Worm (Caenorhabditis elegans) whole organism, early embryonic: ENCODE measurements around the gene ZK1055.7.

Experiments used
- B0310.2 ChIP-seq: sonication (generic microtip); optimal IDR thresholded peaks from 2 replicates; lab custom pipeline; 2016; ENCODE audit warnings: mild to moderate bottlenecking, missing genetic modification characterization, missing compliant biosample characterization
- F13C5.2 ChIP-seq: sonication (generic microtip); optimal IDR thresholded peaks from 2 replicates; lab custom pipeline; 2017; ENCODE audit warnings: mild to moderate bottlenecking, missing genetic modification characterization, inconsistent platforms, missing compliant biosample characterization
- aly-1 ChIP-seq: sonication (generic microtip); optimal IDR thresholded peaks from 2 replicates; lab custom pipeline; 2016; ENCODE audit warnings: missing genetic modification characterization, missing compliant biosample characterization
- ama-1 ChIP-seq: fragments of 150-350 bp; optimal IDR thresholded peaks from 2 replicates; lab custom pipeline; 2014
- ceh-13 ChIP-seq: fragments of 200-800 bp; sonication (Bioruptor generic); optimal IDR thresholded peaks from 2 replicates; lab custom pipeline; 2018; ENCODE audit warnings: mild to moderate bottlenecking, missing genetic modification characterization, missing compliant biosample characterization
- ceh-36 ChIP-seq: sonication (generic microtip); optimal IDR thresholded peaks from 2 replicates; lab custom pipeline; 2016; ENCODE audit warnings: missing genetic modification characterization, inconsistent platforms, missing compliant biosample characterization
- ets-7 ChIP-seq: sonication (generic microtip); optimal IDR thresholded peaks from 2 replicates; lab custom pipeline; 2016; ENCODE audit warnings: missing genotype, missing genetic modification characterization, missing compliant biosample characterization
- flt-1 ChIP-seq: fragments of 200-800 bp; sonication (Bioruptor generic); IDR thresholded peaks from 2 replicates; pipeline ENCODE4 v1.3.6; 2022; ENCODE audit warnings: missing genetic modification characterization, missing compliant biosample characterization
- hmbx-1 ChIP-seq: sonication (generic microtip); optimal IDR thresholded peaks from 2 replicates; lab custom pipeline; 2016; ENCODE audit warnings: mild to moderate bottlenecking, missing genetic modification characterization, missing compliant biosample characterization
- hmg-4 ChIP-seq: fragments of 200-800 bp; sonication (Bioruptor generic); optimal IDR thresholded peaks from 2 replicates; lab custom pipeline; 2018; ENCODE audit warnings: mild to moderate bottlenecking, missing genetic modification characterization, missing compliant biosample characterization
- hnd-1 ChIP-seq: sonication (generic microtip); optimal IDR thresholded peaks from 2 replicates; lab custom pipeline; 2016; ENCODE audit warnings: missing genetic modification characterization, missing compliant biosample characterization
- pes-1 ChIP-seq: fragments of 200-800 bp; sonication (Bioruptor generic); IDR thresholded peaks from 2 replicates; pipeline ENCODE4 v1.3.6; 2022; ENCODE audit warnings: missing genetic modification reagents, missing genetic modification characterization, missing compliant biosample characterization
- scrt-1 ChIP-seq: fragments of 200-800 bp; sonication (Bioruptor generic); IDR thresholded peaks from 2 replicates; pipeline ENCODE4 v1.3.6; 2022; ENCODE audit warnings: missing genetic modification characterization, missing compliant biosample characterization
- sea-1 ChIP-seq: fragments of 200-800 bp; sonication (Bioruptor generic); conservative IDR thresholded peaks from 2 replicates; pipeline ENCODE4 v1.3.6; 2022; ENCODE audit warnings: missing genetic modification characterization, missing compliant biosample characterization
- tbx-11 ChIP-seq: fragments of 200-800 bp; sonication (Bioruptor generic); IDR thresholded peaks from 2 replicates; pipeline ENCODE4 v1.3.6; 2022; ENCODE audit warnings: missing genetic modification characterization, missing compliant biosample characterization
- tbx-37 ChIP-seq: fragments of 200-800 bp; sonication (Bioruptor generic); conservative IDR thresholded peaks from 2 replicates; pipeline ENCODE4 v1.3.6; 2022; ENCODE audit warnings: missing genetic modification reagents, missing genetic modification characterization, missing compliant biosample characterization
- tra-4 ChIP-seq: sonication (generic microtip); optimal IDR thresholded peaks from 2 replicates; lab custom pipeline; 2017; ENCODE audit warnings: missing genetic modification characterization, missing compliant biosample characterization

ZK1055.7 gene

ce11 chrV:6630769-6631168, 25.6 kb upstream of the ZK1055.7 start:
- no peak for TF ChIP-seq aly-1 (tag; lab: Kevin White, UChicago)
- no peak for TF ChIP-seq tbx-11 (GFP tag; lab: Robert Waterston, UW)
- no peak for TF ChIP-seq hnd-1
- TF ChIP-seq tbx-37 = no peak
- no peak for TF ChIP-seq F13C5.2
- TF ChIP-seq ama-1 (lab: Kevin White, UChicago) = no peak
- TF ChIP-seq ets-7 (tag; lab: Kevin White, UChicago) = no peak
- no peak for TF ChIP-seq B0310.2
- TF ChIP-seq flt-1 (GFP tag; lab: Robert Waterston, UW) = no peak
- no peak for TF ChIP-seq hmg-4 (GFP tag; lab: Kevin White, UChicago)
- no peak for TF ChIP-seq ceh-13 (GFP tag; lab: Kevin White, UChicago)
- no peak for TF ChIP-seq sea-1 (GFP tag; lab: Robert Waterston, UW)

DNA sequence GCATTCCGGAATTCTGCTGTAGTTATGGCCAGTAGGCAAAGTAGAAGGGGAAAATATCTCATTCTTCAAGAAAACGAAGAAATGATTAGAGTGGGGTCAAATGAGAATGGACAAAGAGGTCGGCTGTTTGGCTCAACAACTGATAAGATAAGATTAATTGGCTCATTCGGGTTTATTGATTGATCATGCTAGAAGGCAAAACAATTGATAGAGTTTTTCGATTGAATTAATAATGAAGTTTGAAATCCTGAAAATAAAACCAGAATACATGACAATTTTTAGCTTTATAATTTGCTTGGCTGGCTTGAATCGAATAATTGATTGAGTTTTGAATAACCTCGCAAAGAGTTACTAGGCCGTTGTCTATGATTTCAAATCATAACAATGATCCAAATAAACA, 21.1 kb upstream of the ZK1055.7 start, which contains the start of gene ppt-1:
Gene ppt-1 (minus strand): TSS at position 101 of the 400 bp plus-strand sequence.
- TF ChIP-seq sea-1 (GFP tag; lab: Robert Waterston, UW) (no peak), aly-1 (tag; lab: Kevin White, UChicago) (no peak), ama-1 (lab: Kevin White, UChicago) (no peak), hmg-4 (GFP tag; lab: Kevin White, UChicago) (no peak), tbx-37 (no peak), tbx-11 (GFP tag; lab: Robert Waterston, UW) (no peak), hnd-1 (no peak)

DNA sequence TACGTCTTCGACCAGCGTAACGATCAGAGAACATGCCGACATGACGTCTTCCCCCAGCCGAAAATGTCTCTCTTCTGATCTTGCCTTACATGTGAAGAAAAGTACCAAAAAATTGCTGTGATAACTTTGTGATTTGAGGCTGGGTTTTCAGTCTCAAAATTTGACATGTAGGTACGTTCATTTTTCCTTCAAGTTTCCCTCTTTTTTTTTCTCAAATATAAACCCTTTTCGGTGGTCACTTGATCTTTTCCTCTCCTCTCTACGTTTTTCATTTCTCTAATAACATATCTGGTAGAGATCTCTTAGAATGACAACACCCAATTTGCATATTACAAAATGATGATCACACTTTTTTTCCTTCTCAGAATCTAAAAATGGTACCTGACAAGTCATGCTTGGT, 16.7 kb upstream of the ZK1055.7 start, which contains the start of gene nhr-37:
Gene nhr-37 (plus strand): TSS at position 301 of the 400 bp plus-strand sequence.
- TF ChIP-seq pes-1 (GFP tag; lab: Robert Waterston, UW) (no peak), sea-1 (GFP tag; lab: Robert Waterston, UW) (no peak), scrt-1 (GFP tag; lab: Robert Waterston, UW) (no peak), hnd-1 (no peak), flt-1 (GFP tag; lab: Robert Waterston, UW) (no peak), ceh-13 (GFP tag; lab: Kevin White, UChicago) (no peak), B0310.2 (no peak), tra-4 (tag; lab: Kevin White, UChicago) (no peak), hmbx-1 (tag; lab: Kevin White, UChicago) (no peak), tbx-11 (GFP tag; lab: Robert Waterston, UW) (no peak), ets-7 (tag; lab: Kevin White, UChicago) (no peak), ama-1 (lab: Kevin White, UChicago) (no peak)

DNA sequence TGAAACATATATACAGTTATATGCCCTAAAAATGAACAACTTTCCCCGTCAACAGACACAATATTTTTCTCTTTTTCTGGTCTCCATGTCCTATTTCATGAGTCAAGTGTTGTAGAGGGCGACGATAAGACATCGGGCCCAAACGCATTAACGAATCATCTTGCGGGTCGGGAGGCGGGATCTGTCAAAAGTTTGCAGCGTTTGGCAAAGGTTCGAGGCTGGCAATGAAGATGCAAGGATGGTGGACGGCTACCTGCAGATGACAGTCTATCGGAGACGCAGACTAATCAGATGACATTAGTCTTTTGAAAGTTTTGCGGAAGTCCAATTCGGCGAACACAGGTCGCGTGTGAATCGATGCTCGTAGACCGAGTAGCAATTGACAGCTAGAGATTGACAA, 15.6 kb upstream of the ZK1055.7 start:
- no peak for TF ChIP-seq aly-1 (tag; lab: Kevin White, UChicago)
- TF ChIP-seq F13C5.2 = no peak
- TF ChIP-seq hmg-4 (GFP tag; lab: Kevin White, UChicago) = no peak
- TF ChIP-seq tbx-11 (GFP tag; lab: Robert Waterston, UW) = no peak
- TF ChIP-seq ceh-13 (GFP tag; lab: Kevin White, UChicago) = no peak
- TF ChIP-seq ets-7 (tag; lab: Kevin White, UChicago) = no peak

DNA sequence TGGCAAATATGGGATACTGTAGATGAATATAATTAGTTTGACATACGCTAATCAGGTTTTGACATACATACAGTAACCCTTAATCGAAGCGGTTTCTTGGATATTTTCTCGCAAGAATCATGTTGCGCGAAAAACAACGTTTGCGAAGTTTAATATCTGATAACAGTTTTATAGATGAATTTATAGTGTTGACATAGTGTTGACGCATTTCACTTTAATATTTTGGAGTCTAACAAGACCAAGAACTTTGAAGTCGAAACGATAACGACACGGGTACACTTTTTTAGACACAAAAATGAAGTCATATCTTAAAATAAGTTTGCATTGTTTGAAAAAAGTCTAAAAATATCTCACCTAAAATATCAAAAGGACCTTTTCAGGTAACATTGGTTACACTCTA, 11.1 kb upstream of the ZK1055.7 start:
- TF ChIP-seq F13C5.2 (no peak), ama-1 (lab: Kevin White, UChicago) (no peak), sea-1 (GFP tag; lab: Robert Waterston, UW) (no peak), B0310.2 (no peak), ets-7 (tag; lab: Kevin White, UChicago) (no peak), flt-1 (GFP tag; lab: Robert Waterston, UW) (no peak), ceh-13 (GFP tag; lab: Kevin White, UChicago) (no peak), tbx-37 (no peak), hmg-4 (GFP tag; lab: Kevin White, UChicago) (no peak), hnd-1 (no peak), ceh-36 (tag; lab: Kevin White, UChicago) (no peak), pes-1 (GFP tag; lab: Robert Waterston, UW) (no peak)

DNA sequence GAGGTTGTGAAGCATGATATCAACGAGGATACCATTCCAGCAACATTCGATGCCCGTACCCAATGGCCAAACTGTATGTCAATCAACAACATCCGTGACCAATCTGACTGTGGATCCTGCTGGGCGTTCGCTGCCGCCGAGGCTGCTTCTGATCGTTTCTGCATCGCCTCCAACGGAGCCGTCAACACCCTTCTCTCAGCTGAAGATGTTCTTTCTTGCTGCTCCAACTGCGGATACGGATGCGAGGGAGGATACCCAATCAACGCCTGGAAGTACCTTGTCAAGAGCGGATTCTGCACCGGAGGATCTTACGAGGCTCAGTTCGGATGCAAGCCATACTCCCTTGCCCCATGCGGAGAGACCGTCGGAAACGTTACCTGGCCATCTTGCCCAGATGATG, 9.8 kb upstream of the ZK1055.7 start:
- TF ChIP-seq pes-1 (GFP tag; lab: Robert Waterston, UW) (no peak), hnd-1 (no peak), tra-4 (tag; lab: Kevin White, UChicago) (no peak), B0310.2 (no peak), hmg-4 (GFP tag; lab: Kevin White, UChicago) (no peak), ceh-13 (GFP tag; lab: Kevin White, UChicago) (no peak), tbx-37 (no peak)

DNA sequence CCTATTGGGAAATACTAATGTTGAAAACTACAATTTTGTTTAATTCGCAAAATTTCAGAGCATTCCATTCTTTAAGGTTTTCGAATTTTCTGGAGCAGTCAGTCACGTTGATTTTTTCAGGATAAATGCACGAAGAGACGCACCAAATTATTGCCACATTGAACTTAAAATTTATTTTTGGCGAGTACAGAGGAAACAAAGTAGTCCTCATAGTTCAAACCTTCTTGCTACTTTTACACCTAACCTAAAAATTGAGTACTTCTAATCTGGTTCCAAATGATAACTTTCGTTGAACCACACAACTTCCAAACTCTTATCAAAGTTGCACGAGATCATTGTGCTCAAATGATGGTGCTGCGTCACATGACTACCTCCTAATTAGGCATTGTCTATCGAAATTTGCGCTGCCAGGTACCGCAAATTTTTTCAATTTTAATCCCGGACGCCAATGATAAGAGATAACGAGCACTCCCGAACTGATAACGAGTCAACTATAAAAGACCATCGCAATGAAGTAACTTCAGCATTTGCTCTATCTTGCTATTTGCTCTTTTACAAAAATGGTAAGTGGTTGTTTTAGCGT, 9.1 kb upstream of the ZK1055.7 start, which contains the start of gene cpr-4:
Gene cpr-4 (plus strand): TSS at position 523 of the 583 bp plus-strand sequence.
- TF ChIP-seq hmg-4 (GFP tag; lab: Kevin White, UChicago) (no peak), ama-1 (lab: Kevin White, UChicago) (no peak), aly-1 (tag; lab: Kevin White, UChicago) (no peak), hnd-1 (no peak), pes-1 (GFP tag; lab: Robert Waterston, UW) (no peak), tbx-37 (no peak), tra-4 (tag; lab: Kevin White, UChicago) (no peak)

- TF ChIP-seq F13C5.2 = no peak
- no peak for TF ChIP-seq ets-7 (tag; lab: Kevin White, UChicago)
- no peak for TF ChIP-seq B0310.2
Observed at ce11 chrV:6611504-6611903, 6.3 kb upstream of the ZK1055.7 start.
